Worm (Caenorhabditis elegans) whole organism, L1 larva: Measurements from ENCODE around the gene nhr-48.

ENCODE experiments used
- aha-1 ChIP-seq: fragments of 150-350 bp; optimal IDR thresholded peaks from 2 replicates; lab custom pipeline; 2014; ENCODE audit warnings: missing biosample characterization, missing genetic modification characterization
- alr-1 ChIP-seq: fragments of 200-800 bp; sonication (Bioruptor generic); optimal IDR thresholded peaks from 2 replicates; lab custom pipeline; 2018; ENCODE audit warnings: borderline replicate concordance, mild to moderate bottlenecking, missing genetic modification characterization, missing compliant biosample characterization
- aly-2 ChIP-seq: fragments of 150-350 bp; optimal IDR thresholded peaks from 2 replicates; lab custom pipeline; 2014; ENCODE audit warnings: missing biosample characterization, missing genetic modification characterization
- blmp-1 ChIP-seq: fragments of 150-350 bp; optimal IDR thresholded peaks from 2 replicates; lab custom pipeline; 2014; ENCODE audit warnings: missing biosample characterization, missing genetic modification characterization
- ceh-82 ChIP-seq, 3 experiments: fragments of 150-350 bp in 1 of 3; sonication (generic microtip) in 2 of 3; optimal IDR thresholded peaks; 2 replicates each; lab custom pipeline; 2014 to 2017; ENCODE audit warnings: missing biosample characterization in 3 of 3, missing genetic modification characterization in 3 of 3
- ceh-88 ChIP-seq: fragments of 200-800 bp; sonication (Bioruptor generic); IDR thresholded peaks from 2 replicates; pipeline ENCODE4 v1.3.6; 2022; ENCODE audit warnings: missing genetic modification characterization, missing compliant biosample characterization
- ceh-90 ChIP-seq: sonication (generic microtip); optimal IDR thresholded peaks from 2 replicates; lab custom pipeline; 2016; ENCODE audit warnings: missing genetic modification characterization, missing compliant biosample characterization
- dsc-1 ChIP-seq: sonication (generic microtip); optimal IDR thresholded peaks from 2 replicates; lab custom pipeline; 2016; ENCODE audit warnings: mild to moderate bottlenecking, missing genetic modification characterization, missing compliant biosample characterization
- egl-13 ChIP-seq: sonication (generic microtip); optimal IDR thresholded peaks from 2 replicates; lab custom pipeline; 2016; ENCODE audit warnings: missing genotype, missing genetic modification reagents, missing genetic modification characterization, missing compliant biosample characterization
- elt-2 ChIP-seq: sonication (generic microtip); optimal IDR thresholded peaks from 2 replicates; lab custom pipeline; 2016; ENCODE audit warnings: missing genetic modification characterization, mild to moderate bottlenecking, inconsistent platforms, missing compliant biosample characterization, missing genetic modification reagents
- ets-5 ChIP-seq: fragments of 200-800 bp; sonication (Bioruptor generic); IDR thresholded peaks from 2 replicates; pipeline ENCODE4 v1.3.6; 2022; ENCODE audit warnings: missing genetic modification characterization, missing compliant biosample characterization
- fkh-10 ChIP-seq: sonication (generic microtip); optimal IDR thresholded peaks from 2 replicates; lab custom pipeline; 2017; ENCODE audit warnings: missing biosample characterization, missing genetic modification reagents, missing genetic modification characterization
- fkh-4 ChIP-seq: sonication (generic microtip); optimal IDR thresholded peaks from 2 replicates; lab custom pipeline; 2016; ENCODE audit warnings: missing compliant biosample characterization, missing genetic modification characterization, borderline replicate concordance
- hlh-17 ChIP-seq: fragments of 200-800 bp; sonication (Bioruptor generic); optimal IDR thresholded peaks from 2 replicates; lab custom pipeline; 2018; ENCODE audit warnings: missing genetic modification characterization, mild to moderate bottlenecking, missing compliant biosample characterization, moderate library complexity, borderline replicate concordance
- hlh-4 ChIP-seq: sonication (generic microtip); optimal IDR thresholded peaks from 2 replicates; lab custom pipeline; 2016; ENCODE audit warnings: mild to moderate bottlenecking, missing genetic modification characterization, missing compliant biosample characterization
- isw-1 ChIP-seq: fragments of 200-800 bp; sonication (Bioruptor generic); IDR thresholded peaks from 2 replicates; pipeline ENCODE4 v1.3.6; 2022; ENCODE audit warnings: missing genetic modification characterization, missing compliant biosample characterization
- jun-1 ChIP-seq: fragments of 150-350 bp; optimal IDR thresholded peaks from 2 replicates; lab custom pipeline; 2014; ENCODE audit warnings: missing biosample characterization, missing genetic modification reagents, missing genetic modification characterization
- lin-13 ChIP-seq: fragments of 150-350 bp; optimal IDR thresholded peaks from 2 replicates; lab custom pipeline; 2014; ENCODE audit warnings: missing biosample characterization, missing genetic modification reagents, missing genetic modification characterization
- lin-15B ChIP-seq: fragments of 150-350 bp; sonication (generic microtip); optimal IDR thresholded peaks from 3 replicates; lab custom pipeline; 2014; ENCODE audit warnings: missing biosample characterization, missing genetic modification characterization
- lsy-2 ChIP-seq, 2 experiments: fragments of 150-350 bp; optimal IDR thresholded peaks; 2 replicates each; lab custom pipeline; 2014; ENCODE audit warnings: missing biosample characterization in 2 of 2, missing genetic modification characterization in 2 of 2
- mdl-1 ChIP-seq, 2 experiments: fragments of 150-350 bp; optimal IDR thresholded peaks; 2 replicates each; lab custom pipeline; 2014 to 2017; ENCODE audit warnings: missing biosample characterization in 2 of 2, missing genetic modification characterization in 2 of 2, inconsistent platforms in 1 of 2
- mef-2 ChIP-seq: fragments of 150-350 bp; optimal IDR thresholded peaks from 2 replicates; lab custom pipeline; 2014; ENCODE audit warnings: missing biosample characterization, missing genetic modification characterization
- nhr-20 ChIP-seq: sonication (generic microtip); optimal IDR thresholded peaks from 2 replicates; lab custom pipeline; 2016; ENCODE audit warnings: mild to moderate bottlenecking, missing genetic modification characterization, missing compliant biosample characterization
- nhr-28 ChIP-seq: fragments of 150-350 bp; optimal IDR thresholded peaks from 2 replicates; lab custom pipeline; 2014; ENCODE audit warnings: missing biosample characterization, missing genetic modification characterization
- nhr-47 ChIP-seq: sonication (generic microtip); optimal IDR thresholded peaks from 2 replicates; lab custom pipeline; 2016; ENCODE audit warnings: mild to moderate bottlenecking, missing genetic modification characterization, moderate library complexity, missing compliant biosample characterization
- nhr-76 ChIP-seq: sonication (generic microtip); optimal IDR thresholded peaks from 2 replicates; lab custom pipeline; 2017; ENCODE audit warnings: missing biosample characterization, missing genetic modification characterization
- nhr-77 ChIP-seq: fragments of 150-350 bp; optimal IDR thresholded peaks from 2 replicates; lab custom pipeline; 2014; ENCODE audit warnings: missing biosample characterization, missing genetic modification characterization
- nhr-85 ChIP-seq: sonication (generic microtip); peaks from one replicate; lab custom pipeline; 2016; ENCODE audit warnings: missing genetic modification characterization, inconsistent platforms, missing compliant biosample characterization
- nhr-90 ChIP-seq: sonication (generic microtip); optimal IDR thresholded peaks from 2 replicates; lab custom pipeline; 2016; ENCODE audit warnings: mild to moderate bottlenecking, missing genetic modification characterization, missing compliant biosample characterization; ENCODE audit not compliant: poor library complexity
- pax-3 ChIP-seq: fragments of 200-800 bp; sonication (Bioruptor generic); optimal IDR thresholded peaks from 2 replicates; lab custom pipeline; 2018; ENCODE audit warnings: mild to moderate bottlenecking, missing genetic modification characterization, moderate library complexity, missing compliant biosample characterization
- snpc-4 ChIP-seq: fragments of 150-350 bp; optimal IDR thresholded peaks from 2 replicates; lab custom pipeline; 2014; ENCODE audit warnings: missing biosample characterization, missing genetic modification characterization
- snu-23 ChIP-seq: sonication (generic microtip); optimal IDR thresholded peaks from 2 replicates; lab custom pipeline; 2016; ENCODE audit warnings: missing genetic modification characterization, missing compliant biosample characterization
- sox-4 ChIP-seq: sonication (generic microtip); optimal IDR thresholded peaks from 2 replicates; lab custom pipeline; 2016; ENCODE audit warnings: missing genetic modification characterization, missing compliant biosample characterization
- tlp-1 ChIP-seq: fragments of 150-350 bp; optimal IDR thresholded peaks from 2 replicates; lab custom pipeline; 2014; ENCODE audit warnings: missing biosample characterization, missing genetic modification characterization
- unc-130 ChIP-seq: fragments of 150-350 bp; optimal IDR thresholded peaks from 2 replicates; lab custom pipeline; 2017; ENCODE audit warnings: missing biosample characterization, missing genetic modification characterization, inconsistent platforms
- vab-15 ChIP-seq: sonication (generic microtip); optimal IDR thresholded peaks from 2 replicates; lab custom pipeline; 2017; ENCODE audit warnings: missing genotype, mild to moderate bottlenecking, missing genetic modification characterization, missing compliant biosample characterization
- zag-1 ChIP-seq: fragments of 150-350 bp; optimal IDR thresholded peaks from 2 replicates; lab custom pipeline; 2014; ENCODE audit warnings: missing biosample characterization, missing genetic modification characterization
- ztf-4 ChIP-seq: fragments of 150-350 bp; optimal IDR thresholded peaks from 2 replicates; lab custom pipeline; 2014; ENCODE audit warnings: missing biosample characterization, missing genetic modification characterization

nhr-48 gene

DNA sequence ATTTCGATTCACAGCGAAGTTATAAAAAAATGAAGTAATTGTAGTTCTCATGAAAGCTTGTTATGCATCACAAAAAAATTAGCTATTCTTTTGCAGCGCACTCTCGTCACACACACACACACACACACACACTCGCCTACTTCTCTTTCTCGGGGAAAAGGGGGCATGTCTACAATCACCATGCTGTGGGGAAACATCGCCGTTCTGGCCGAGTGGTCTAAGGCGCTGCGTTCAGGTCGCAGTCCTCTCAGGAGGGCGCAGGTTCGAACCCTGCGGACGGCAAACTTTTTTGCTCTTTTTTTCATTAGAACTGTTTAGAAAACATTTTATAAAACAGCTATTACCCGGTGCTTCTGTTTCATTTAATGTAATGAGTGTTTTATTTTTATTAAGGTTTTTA, 33.8 kb downstream of the nhr-48 start (continued):
- TF ChIP-seq lin-13 (GFP tag; lab: Kevin White, UChicago): peak; percentile 22
- TF ChIP-seq nhr-28: no peak
- TF ChIP-seq isw-1 (GFP tag; lab: Robert Waterston, UW): peak; percentile 12; the same call in 1 of the 2 replicates
- no peak for TF ChIP-seq hlh-4 (tag; lab: Kevin White, UChicago)
- peak; percentile 44 for TF ChIP-seq nhr-77 (tag; lab: Kevin White, UChicago)
- TF ChIP-seq ceh-88 (GFP tag; lab: Robert Waterston, UW): no peak
- TF ChIP-seq snu-23: peak; percentile 79
- TF ChIP-seq nhr-90: peak; percentile 55
- peak; percentile 47 to 52 for TF ChIP-seq lsy-2 (tag; optimal IDR thresholded peaks at IDR 0.05; lab: Kevin White, UChicago)
- TF ChIP-seq alr-1 (tag; lab: Kevin White, UChicago): no peak
- no peak for TF ChIP-seq aha-1
- TF ChIP-seq blmp-1: no peak
- no peak for TF ChIP-seq elt-2 (tag; lab: Kevin White, UChicago)
- TF ChIP-seq fkh-4 (tag; lab: Kevin White, UChicago): no peak
- TF ChIP-seq jun-1 (tag; lab: Kevin White, UChicago): peak; percentile 36
- TF ChIP-seq nhr-85: peak; percentile 65
- no peak for TF ChIP-seq aly-2
- TF ChIP-seq snpc-4 (tag; lab: Kevin White, UChicago): peak; percentile 49
- TF ChIP-seq nhr-47: peak; percentile 74
- TF ChIP-seq ceh-82 (tag; optimal IDR thresholded peaks at IDR 0.05; lab: Kevin White, UChicago): peak; percentile 30 to 83 (median 82)
- TF ChIP-seq fkh-10: peak; percentile 36
- no peak for TF ChIP-seq unc-130
- TF ChIP-seq nhr-20 (tag; lab: Kevin White, UChicago): peak; percentile 62
- no peak for TF ChIP-seq tlp-1 (tag; lab: Kevin White, UChicago)
- TF ChIP-seq ceh-90: no peak
- TF ChIP-seq mdl-1 (tag; optimal IDR thresholded peaks at IDR 0.05; lab: Kevin White, UChicago): peak in 1 of 2 experiments; percentile 51
- TF ChIP-seq ets-5 (GFP tag; lab: Robert Waterston, UW): no peak
- TF ChIP-seq sox-4 (tag; lab: Kevin White, UChicago): peak; percentile 25
- no peak for TF ChIP-seq zag-1 (tag; lab: Kevin White, UChicago)
- peak; percentile 42 for TF ChIP-seq egl-13
- no peak for TF ChIP-seq pax-3

DNA sequence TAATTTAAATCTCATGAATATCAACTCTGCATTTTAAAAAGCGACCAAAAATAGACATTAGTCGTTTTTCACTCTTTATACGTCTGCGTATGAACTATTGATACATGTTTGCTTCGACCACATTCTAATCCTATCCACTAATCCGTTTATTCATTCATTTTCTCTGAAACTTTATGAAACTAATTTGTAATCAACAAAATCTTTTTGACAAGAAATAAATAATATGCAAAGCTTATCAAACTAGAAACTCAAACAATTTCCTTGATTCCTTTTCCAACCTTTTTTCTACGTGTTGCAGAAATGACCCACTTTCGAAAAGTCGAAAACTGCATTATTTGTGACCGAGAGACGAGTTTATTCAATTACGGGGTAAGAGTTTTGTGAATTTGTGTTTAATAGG, 34.3 kb downstream of the nhr-48 start, which contains the start of gene nhr-255:
Gene nhr-255 (plus strand): TSS at position 301 of the 400 bp plus-strand sequence.
- TF ChIP-seq dsc-1: peak; percentile 37
- no peak for TF ChIP-seq nhr-20 (tag; lab: Kevin White, UChicago)

DNA sequence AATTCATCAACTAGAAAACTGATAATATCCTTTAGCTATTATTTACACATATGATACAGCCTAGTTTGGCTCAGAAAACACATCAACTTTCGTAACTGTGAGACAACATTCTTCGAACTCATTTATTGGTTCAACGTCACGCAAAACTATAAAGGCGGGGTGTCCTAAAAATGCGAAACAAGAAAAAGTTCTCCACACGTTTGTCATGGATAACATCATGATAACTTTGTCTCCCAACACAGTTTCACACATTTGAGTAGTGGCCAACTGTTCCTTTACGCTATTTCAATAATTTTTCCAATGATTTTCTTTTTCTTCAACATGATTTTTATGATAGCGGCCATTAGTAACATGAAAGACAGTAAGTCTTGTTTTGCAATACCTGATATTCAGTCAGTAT, 38.7 kb downstream of the nhr-48 start, which contains the start of gene srxa-9:
Gene srxa-9 (plus strand): TSS at position 301 of the 400 bp plus-strand sequence.
- TF ChIP-seq nhr-28 (no peak), fkh-4 (tag; lab: Kevin White, UChicago) (no peak), vab-15 (tag; lab: Kevin White, UChicago) (no peak), hlh-17 (GFP tag; lab: Kevin White, UChicago) (no peak), nhr-47 (no peak), ztf-4 (tag; lab: Kevin White, UChicago) (no peak), ceh-88 (GFP tag; lab: Robert Waterston, UW) (no peak), mef-2 (tag; lab: Kevin White, UChicago) (no peak)

DNA sequence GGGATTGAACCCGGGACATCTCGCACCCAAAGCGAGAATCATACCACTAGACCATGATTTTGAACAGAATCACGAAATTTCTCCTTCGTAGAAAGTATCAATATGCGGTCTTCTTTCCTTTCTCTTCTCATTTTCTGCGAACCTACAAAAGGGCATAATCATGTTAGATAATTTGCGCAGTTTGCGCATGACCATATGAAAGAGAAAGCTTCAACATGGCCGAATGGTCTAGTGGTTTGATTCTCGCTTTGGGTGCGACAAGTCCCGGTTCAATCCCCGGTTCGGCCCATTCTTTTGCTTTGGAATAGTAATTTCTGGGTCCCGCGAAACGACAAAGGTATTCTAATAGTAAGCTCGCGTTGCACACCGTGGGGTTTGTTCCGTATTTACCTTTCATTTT, 39.8 kb downstream of the nhr-48 start:
- TF ChIP-seq lin-15B: peak; percentile 27
- no peak for TF ChIP-seq nhr-76 (tag; lab: Kevin White, UChicago)
- TF ChIP-seq blmp-1: peak; percentile 59
- TF ChIP-seq, all 84 proteins: peak for 2
